Worm (Caenorhabditis elegans) whole organism, late embryonic: ENCODE measurements around the gene col-83.

ENCODE experiments used
- C08G9.2 ChIP-seq: sonication (generic microtip); optimal IDR thresholded peaks from 2 replicates; lab custom pipeline; 2016; ENCODE audit warnings: mild to moderate bottlenecking, missing genetic modification characterization, moderate library complexity, missing compliant biosample characterization
- C38D4.7 ChIP-seq: fragments of 200-800 bp; sonication (Bioruptor generic); optimal IDR thresholded peaks from 2 replicates; lab custom pipeline; 2018; ENCODE audit warnings: mild to moderate bottlenecking, missing genetic modification characterization, moderate library complexity, missing compliant biosample characterization
- F13H6.1 ChIP-seq: sonication (generic microtip); optimal IDR thresholded peaks from 2 replicates; lab custom pipeline; 2016; ENCODE audit warnings: missing genetic modification characterization, missing compliant biosample characterization
- K02D7.2 ChIP-seq: sonication (generic microtip); optimal IDR thresholded peaks from 2 replicates; lab custom pipeline; 2017; ENCODE audit warnings: mild to moderate bottlenecking, missing genetic modification characterization, missing compliant biosample characterization
- ama-1 ChIP-seq: fragments of 150-350 bp; optimal IDR thresholded peaks from 2 replicates; lab custom pipeline; 2014
- ceh-14 ChIP-seq: sonication (generic microtip); optimal IDR thresholded peaks from 2 replicates; lab custom pipeline; 2016; ENCODE audit warnings: missing genotype, missing genetic modification characterization, missing compliant biosample characterization
- ceh-18 ChIP-seq: sonication (generic microtip); optimal IDR thresholded peaks from 2 replicates; lab custom pipeline; 2016; ENCODE audit warnings: missing genetic modification characterization, missing compliant biosample characterization
- ceh-2 ChIP-seq: sonication (generic microtip); optimal IDR thresholded peaks from 2 replicates; lab custom pipeline; 2016; ENCODE audit warnings: missing genotype, missing genetic modification characterization, missing compliant biosample characterization
- ceh-48 ChIP-seq: sonication (generic microtip); optimal IDR thresholded peaks from 2 replicates; lab custom pipeline; 2016; ENCODE audit warnings: missing genetic modification characterization, inconsistent platforms, missing compliant biosample characterization
- ceh-6 ChIP-seq: fragments of 200-800 bp; sonication (Bioruptor generic); optimal IDR thresholded peaks from 2 replicates; lab custom pipeline; 2018; ENCODE audit warnings: mild to moderate bottlenecking, missing genetic modification characterization, missing compliant biosample characterization
- che-1 ChIP-seq: sonication (generic microtip); optimal IDR thresholded peaks from 2 replicates; lab custom pipeline; 2016; ENCODE audit warnings: mild to moderate bottlenecking, missing genetic modification characterization, missing compliant biosample characterization
- elt-4 ChIP-seq: sonication (generic microtip); optimal IDR thresholded peaks from 2 replicates; lab custom pipeline; 2016; ENCODE audit warnings: missing genetic modification characterization, missing compliant biosample characterization
- ets-4 ChIP-seq: sonication (generic microtip); optimal IDR thresholded peaks from 2 replicates; lab custom pipeline; 2016; ENCODE audit warnings: missing genetic modification characterization, missing compliant biosample characterization
- eyg-1 ChIP-seq: sonication (generic microtip); optimal IDR thresholded peaks from 2 replicates; lab custom pipeline; 2016; ENCODE audit warnings: missing genotype, missing genetic modification characterization, missing compliant biosample characterization
- hlh-13 ChIP-seq: fragments of 200-800 bp; sonication (Bioruptor generic); optimal IDR thresholded peaks from 2 replicates; lab custom pipeline; 2018; ENCODE audit warnings: mild to moderate bottlenecking, missing genetic modification characterization, missing compliant biosample characterization
- hlh-6 ChIP-seq: sonication (generic microtip); optimal IDR thresholded peaks from 2 replicates; lab custom pipeline; 2016; ENCODE audit warnings: missing genotype, missing genetic modification characterization, missing compliant biosample characterization
- lim-6 ChIP-seq: sonication (generic microtip); optimal IDR thresholded peaks from 2 replicates; lab custom pipeline; 2016; ENCODE audit warnings: missing genetic modification characterization, missing compliant biosample characterization
- madf-2 ChIP-seq: sonication (generic microtip); optimal IDR thresholded peaks from 2 replicates; lab custom pipeline; 2017; ENCODE audit warnings: missing genetic modification characterization, missing compliant biosample characterization
- mec-3 ChIP-seq: sonication (generic microtip); optimal IDR thresholded peaks from 2 replicates; lab custom pipeline; 2016; ENCODE audit warnings: borderline replicate concordance, missing genetic modification characterization, missing compliant biosample characterization
- nfya-1 ChIP-seq: sonication (generic microtip); optimal IDR thresholded peaks from 2 replicates; lab custom pipeline; 2017; ENCODE audit warnings: missing genetic modification characterization, mild to moderate bottlenecking, missing compliant biosample characterization, antibody characterized with exemption, moderate library complexity
- nhr-11 ChIP-seq: fragments of 150-350 bp; optimal IDR thresholded peaks from 2 replicates; lab custom pipeline; 2014; ENCODE audit warnings: missing biosample characterization, missing genetic modification characterization
- pag-3 ChIP-seq: sonication (generic microtip); optimal IDR thresholded peaks from 2 replicates; lab custom pipeline; 2016; ENCODE audit warnings: missing compliant biosample characterization, missing genetic modification characterization, borderline replicate concordance
- pat-9 ChIP-seq: fragments of 200-800 bp; sonication (Bioruptor generic); optimal IDR thresholded peaks from 2 replicates; lab custom pipeline; 2018; ENCODE audit warnings: mild to moderate bottlenecking, missing genetic modification characterization, moderate library complexity, missing compliant biosample characterization
- pax-1 ChIP-seq: fragments of 150-350 bp; optimal IDR thresholded peaks from 2 replicates; lab custom pipeline; 2014; ENCODE audit warnings: missing biosample characterization, missing genetic modification characterization
- pha-4 ChIP-seq: fragments of 150-350 bp; optimal IDR thresholded peaks from 2 replicates; lab custom pipeline; 2018; ENCODE audit warnings: missing biosample characterization, missing genetic modification reagents, missing genetic modification characterization
- pqm-1 ChIP-seq: sonication (generic microtip); optimal IDR thresholded peaks from 2 replicates; lab custom pipeline; 2016; ENCODE audit warnings: missing genetic modification characterization, missing compliant biosample characterization
- ref-2 ChIP-seq: sonication (generic microtip); optimal IDR thresholded peaks from 2 replicates; lab custom pipeline; 2016; ENCODE audit warnings: missing genetic modification characterization, missing compliant biosample characterization
- rnt-1 ChIP-seq: sonication (generic microtip); optimal IDR thresholded peaks from 2 replicates; lab custom pipeline; 2016; ENCODE audit warnings: missing genetic modification characterization, missing compliant biosample characterization
- sdc-2 ChIP-seq: sonication (generic microtip); optimal IDR thresholded peaks from 2 replicates; lab custom pipeline; 2016; ENCODE audit warnings: missing genotype, missing genetic modification characterization, missing compliant biosample characterization
- syd-9 ChIP-seq: sonication (generic microtip); optimal IDR thresholded peaks from 2 replicates; lab custom pipeline; 2016; ENCODE audit warnings: mild to moderate bottlenecking, missing genetic modification characterization, moderate library complexity, missing compliant biosample characterization
- tbx-7 ChIP-seq: sonication (generic microtip); optimal IDR thresholded peaks from 2 replicates; lab custom pipeline; 2016; ENCODE audit warnings: missing genotype, missing genetic modification characterization, missing compliant biosample characterization
- unc-3 ChIP-seq, 2 experiments: fragments of 200-800 bp in 1 of 2; sonication (Bioruptor generic) in 1 of 2; sonication (generic microtip) in 1 of 2; conservative IDR thresholded peaks in 1 of 2; optimal IDR thresholded peaks in 1 of 2; 2 replicates each; pipeline versions ENCODE4 v1.3.6 to Lab custom; 2016 to 2022; ENCODE audit warnings: missing compliant biosample characterization in 2 of 2, missing genetic modification characterization in 2 of 2, missing genetic modification reagents in 1 of 2
- unc-42 ChIP-seq: sonication (generic microtip); optimal IDR thresholded peaks from 2 replicates; lab custom pipeline; 2016; ENCODE audit warnings: missing genotype, missing genetic modification characterization, missing compliant biosample characterization
- unc-55 ChIP-seq: sonication (generic microtip); optimal IDR thresholded peaks from 2 replicates; lab custom pipeline; 2017; ENCODE audit warnings: missing biosample characterization, missing genetic modification reagents, missing genetic modification characterization
- zip-5 ChIP-seq: sonication (generic microtip); optimal IDR thresholded peaks from 2 replicates; lab custom pipeline; 2016; ENCODE audit warnings: missing genetic modification characterization, missing compliant biosample characterization

col-83 gene

ce11 chrII:11016435-11016834, 29.3 kb downstream of the col-83 start:
- TF ChIP-seq nhr-11 (tag; lab: Kevin White, UChicago) (no peak), ceh-14 (tag; lab: Kevin White, UChicago) (no peak), lim-6 (tag; lab: Kevin White, UChicago) (no peak), zip-5 (tag; lab: Kevin White, UChicago) (no peak), pha-4 (tag; lab: Kevin White, UChicago) (no peak), pat-9 (tag; lab: Kevin White, UChicago) (no peak), unc-3 (GFP tag; conservative IDR thresholded peaks at IDR 0.05; lab: Robert Waterston, UW) (no peak), unc-3 (tag; optimal IDR thresholded peaks at IDR 0.05; lab: Kevin White, UChicago) (no peak), pag-3 (no peak)

ce11 chrII:11015734-11016133, 30.0 kb downstream of the col-83 start:
- peak; percentile 15 for TF ChIP-seq syd-9
- TF ChIP-seq F13H6.1 (tag; lab: Kevin White, UChicago): no peak
- peak; percentile 26 for TF ChIP-seq sdc-2 (tag; lab: Kevin White, UChicago)
- TF ChIP-seq lim-6 (tag; lab: Kevin White, UChicago): no peak
- TF ChIP-seq hlh-6: peak; percentile 43
- no peak for TF ChIP-seq unc-42
- TF ChIP-seq ceh-6 (GFP tag; lab: Kevin White, UChicago): no peak
- TF ChIP-seq nfya-1 (tag; lab: Kevin White, UChicago): no peak
- TF ChIP-seq C08G9.2 (tag; lab: Kevin White, UChicago): peak; percentile 10
- TF ChIP-seq elt-4 (tag; lab: Kevin White, UChicago): peak; percentile 65
- TF ChIP-seq ceh-48 (tag; lab: Kevin White, UChicago): no peak
- peak; percentile 17 for TF ChIP-seq mec-3 (tag; lab: Kevin White, UChicago)

- TF ChIP-seq pat-9 (tag; lab: Kevin White, UChicago) (no peak), lim-6 (tag; lab: Kevin White, UChicago) (no peak), ceh-18 (tag; lab: Kevin White, UChicago) (no peak), F13H6.1 (tag; lab: Kevin White, UChicago) (no peak), syd-9 (no peak), pax-1 (tag; lab: Kevin White, UChicago) (no peak), madf-2 (tag; lab: Kevin White, UChicago) (no peak)
Observed at ce11 chrII:11015210-11015609, 30.6 kb downstream of the col-83 start.

ce11 chrII:11013667-11014066, 32.1 kb downstream of the col-83 start, which contains the start of gene col-81:
col-81 (minus strand) TSS chrII:11013767.
- TF ChIP-seq lim-6 (tag; lab: Kevin White, UChicago): no peak
- TF ChIP-seq zip-5 (tag; lab: Kevin White, UChicago): no peak
- TF ChIP-seq C38D4.7 (GFP tag; lab: Kevin White, UChicago): no peak
- no peak for TF ChIP-seq rnt-1
- no peak for TF ChIP-seq pag-3
- no peak for TF ChIP-seq eyg-1 (tag; lab: Kevin White, UChicago)
- no peak for TF ChIP-seq ama-1 (lab: Kevin White, UChicago)
- no peak for TF ChIP-seq che-1 (tag; lab: Kevin White, UChicago)
- TF ChIP-seq ceh-6 (GFP tag; lab: Kevin White, UChicago): no peak
- TF ChIP-seq ceh-2 (tag; lab: Kevin White, UChicago): no peak
- TF ChIP-seq K02D7.2 (tag; lab: Kevin White, UChicago): no peak
- no peak for TF ChIP-seq ceh-14 (tag; lab: Kevin White, UChicago)
- no peak for TF ChIP-seq unc-55 (GFP tag; lab: Kevin White, UChicago)
- TF ChIP-seq ets-4 (tag; lab: Kevin White, UChicago): no peak
- no peak for TF ChIP-seq pqm-1 (tag; lab: Kevin White, UChicago)
- TF ChIP-seq ref-2: no peak
- no peak for TF ChIP-seq nhr-11 (tag; lab: Kevin White, UChicago)
- TF ChIP-seq tbx-7 (tag; lab: Kevin White, UChicago): no peak
- no peak for TF ChIP-seq hlh-13
